Worm (Caenorhabditis elegans) whole organism, young adult: ENCODE data around the gene ant-1.4.

Source experiments
- B0019.2 ChIP-seq: fragments of 200-800 bp; sonication (Bioruptor generic); conservative IDR thresholded peaks from 2 replicates; pipeline ENCODE4 v1.3.6; 2022; ENCODE audit warnings: missing genetic modification reagents, missing genetic modification characterization, missing compliant biosample characterization
- B0261.1 ChIP-seq: sonication (generic microtip); optimal IDR thresholded peaks from 2 replicates; lab custom pipeline; 2016; ENCODE audit warnings: mild to moderate bottlenecking, missing genetic modification characterization, moderate library complexity, missing compliant biosample characterization
- D2030.7 ChIP-seq: fragments of 200-800 bp; sonication (Bioruptor generic); IDR thresholded peaks from 2 replicates; pipeline ENCODE4 v1.3.6; 2022; ENCODE audit warnings: missing genetic modification reagents, missing genetic modification characterization, missing compliant biosample characterization
- F10E7.11 ChIP-seq: sonication (generic microtip); optimal IDR thresholded peaks from 2 replicates; lab custom pipeline; 2017; ENCODE audit warnings: mild to moderate bottlenecking, missing genetic modification characterization, moderate library complexity, missing compliant biosample characterization
- F39B2.1 ChIP-seq: fragments of 200-800 bp; sonication (Bioruptor generic); IDR thresholded peaks from 2 replicates; pipeline ENCODE4 v1.3.6; 2022; ENCODE audit warnings: missing genetic modification reagents, missing genetic modification characterization, missing compliant biosample characterization
- cebp-2 ChIP-seq: fragments of 200-800 bp; sonication (Bioruptor generic); IDR thresholded peaks from 2 replicates; pipeline ENCODE4 v1.3.6; 2022; ENCODE audit warnings: missing genetic modification characterization, missing compliant biosample characterization
- ceh-40 ChIP-seq: fragments of 200-800 bp; sonication (Bioruptor generic); IDR thresholded peaks from 2 replicates; pipeline ENCODE4 v1.3.6; 2022; ENCODE audit warnings: missing genetic modification characterization, missing compliant biosample characterization
- gei-17 ChIP-seq: fragments of 200-800 bp; sonication (Bioruptor generic); optimal IDR thresholded peaks from 2 replicates; lab custom pipeline; 2018; ENCODE audit warnings: mild to moderate bottlenecking, missing genetic modification characterization, missing compliant biosample characterization
- hmg-1.2 ChIP-seq: fragments of 200-800 bp; sonication (Bioruptor generic); IDR thresholded peaks from 2 replicates; pipeline ENCODE4 v1.3.6; 2022; ENCODE audit warnings: missing genetic modification reagents, missing genetic modification characterization, missing compliant biosample characterization
- hsf-1 ChIP-seq: fragments of 200-800 bp; sonication (Bioruptor generic); IDR thresholded peaks from 2 replicates; pipeline ENCODE4 v1.3.6; 2022; ENCODE audit warnings: missing genetic modification reagents, missing genetic modification characterization, missing compliant biosample characterization
- lin-26 ChIP-seq: fragments of 200-800 bp; sonication (Bioruptor generic); IDR thresholded peaks from 2 replicates; pipeline ENCODE4 v1.3.6; 2022; ENCODE audit warnings: missing genetic modification reagents, missing genetic modification characterization, missing compliant biosample characterization
- lsy-27 ChIP-seq: sonication (generic microtip); optimal IDR thresholded peaks from 2 replicates; lab custom pipeline; 2017; ENCODE audit warnings: missing genetic modification characterization, mild to moderate bottlenecking, missing compliant biosample characterization, antibody characterized with exemption, missing genotype, borderline replicate concordance; ENCODE audit not compliant: insufficient read depth
- madf-3 ChIP-seq: fragments of 200-800 bp; sonication (Bioruptor generic); IDR thresholded peaks from 2 replicates; pipeline ENCODE4 v1.3.6; 2022; ENCODE audit warnings: missing genetic modification reagents, missing genetic modification characterization, missing compliant biosample characterization
- madf-6 ChIP-seq: fragments of 200-800 bp; sonication (Bioruptor generic); IDR thresholded peaks from 2 replicates; pipeline ENCODE4 v1.3.6; 2022; ENCODE audit warnings: missing genetic modification reagents, missing genetic modification characterization, missing compliant biosample characterization
- mel-28 ChIP-seq: sonication (generic microtip); optimal IDR thresholded peaks from 2 replicates; lab custom pipeline; 2016; ENCODE audit warnings: borderline replicate concordance, mild to moderate bottlenecking, missing genetic modification characterization, missing compliant biosample characterization
- pbrm-1 ChIP-seq: fragments of 200-800 bp; sonication (Bioruptor generic); IDR thresholded peaks from 2 replicates; pipeline ENCODE4 v1.3.6; 2022; ENCODE audit warnings: missing genetic modification reagents, missing genetic modification characterization, missing compliant biosample characterization
- rpc-1 ChIP-seq, 2 experiments: fragments of 150-350 bp in 1 of 2; sonication (generic microtip) in 1 of 2; optimal IDR thresholded peaks; 2 replicates each; lab custom pipeline; 2014 to 2018; ENCODE audit warnings: missing biosample characterization in 1 of 2, missing genetic modification characterization in 1 of 2, missing genetic modification reagents in 1 of 2, missing genotype in 1 of 2
- tbp1 ChIP-seq: fragments of 200-800 bp; sonication (Bioruptor generic); optimal IDR thresholded peaks from 2 replicates; lab custom pipeline; 2018; ENCODE audit warnings: mild to moderate bottlenecking, missing genetic modification characterization, missing compliant biosample characterization
- ztf-25 ChIP-seq: fragments of 200-800 bp; sonication (Bioruptor generic); IDR thresholded peaks from 2 replicates; pipeline ENCODE4 v1.3.6; 2022; ENCODE audit warnings: missing genetic modification reagents, missing genetic modification characterization, missing compliant biosample characterization
- ztf-6 ChIP-seq: fragments of 200-800 bp; sonication (Bioruptor generic); IDR thresholded peaks from 2 replicates; pipeline ENCODE4 v1.3.6; 2022; ENCODE audit warnings: missing genetic modification reagents, missing genetic modification characterization, missing compliant biosample characterization

Gene ant-1.4

ce11 chrIV:8426537-8426936 lies 33.6 kb downstream of the ant-1.4 start, which contains the start of the genes T26A8.3 and tmem-231:
T26A8.3 (minus strand) TSS chrIV:8426637.
tmem-231 (plus strand) TSS chrIV:8426785.
- no peak for TF ChIP-seq F39B2.1 (GFP tag; lab: Robert Waterston, UW)
- TF ChIP-seq, all 124 proteins: peak for 0

DNA sequence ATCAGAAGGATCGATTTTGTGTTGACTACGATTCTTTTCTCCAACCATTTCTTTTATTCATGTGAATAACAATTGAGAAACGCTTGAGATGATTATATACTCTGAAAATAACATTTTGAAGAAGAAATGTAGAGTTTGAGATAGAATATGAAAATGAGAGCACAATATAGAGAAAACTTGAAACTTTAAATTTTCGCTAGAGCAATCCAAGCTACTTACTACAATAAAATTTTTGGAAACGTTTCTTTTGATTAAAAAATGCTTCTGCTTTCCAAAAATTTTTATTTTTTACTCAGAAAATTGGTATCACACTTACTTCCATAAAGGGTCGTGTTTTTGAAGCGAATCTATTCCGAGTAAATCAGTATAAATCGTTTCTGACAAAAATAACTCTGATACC lies 39.1 kb downstream of the ant-1.4 start, which contains the start of gene M116.5:
Gene M116.5, minus strand, starts transcription at position 101 of the 400 bp plus-strand sequence.
- TF ChIP-seq lsy-27 (tag; lab: Kevin White, UChicago): no peak
- no peak for TF ChIP-seq F10E7.11 (tag; lab: Kevin White, UChicago)
- no peak for TF ChIP-seq mel-28 (tag; lab: Kevin White, UChicago)
- TF ChIP-seq gei-17 (GFP tag; lab: Kevin White, UChicago): no peak
- no peak for TF ChIP-seq ztf-6

DNA sequence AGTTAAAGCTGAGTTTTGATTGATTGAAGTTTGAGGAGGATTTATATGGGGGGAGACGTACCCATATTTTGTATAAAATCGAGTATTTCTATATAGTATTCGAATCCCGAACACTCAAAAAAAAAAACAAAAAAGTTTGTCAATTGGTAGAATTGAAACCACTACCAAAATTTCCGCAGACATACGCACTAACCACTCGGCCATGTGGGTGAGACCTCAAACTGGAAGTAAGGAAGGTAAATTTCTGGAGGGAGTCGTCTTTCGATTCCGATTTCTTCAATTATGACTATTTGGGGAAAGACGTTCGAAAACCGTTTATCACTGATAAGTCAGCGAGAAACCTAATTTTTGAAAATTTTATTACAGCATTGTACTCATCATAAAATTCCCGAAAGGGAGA lies 47.6 kb downstream of the ant-1.4 start:
- TF ChIP-seq rpc-1 (optimal IDR thresholded peaks at IDR 0.05; lab: Kevin White, UChicago) (peak; percentile 49), rpc-1 (tag; optimal IDR thresholded peaks at IDR 0.05; lab: Kevin White, UChicago) (peak; percentile 68), madf-6 (GFP tag; lab: Robert Waterston, UW) (peak; percentile 38; the same call in 1 of the 2 replicates), cebp-2 (GFP tag; lab: Robert Waterston, UW) (0 out of 2 replicates have a peak, but pooled peaks have one; percentile 76), B0019.2 (GFP tag; lab: Robert Waterston, UW) (0 out of 2 replicates have a peak, but pooled peaks have one; percentile 15), hmg-1.2 (GFP tag; lab: Robert Waterston, UW) (peak; percentile 70), ztf-25 (GFP tag; lab: Robert Waterston, UW) (peak; percentile 82; the same call in 1 of the 2 replicates), tbp1 (GFP tag; lab: Kevin White, UChicago) (peak; percentile 86), ceh-40 (GFP tag; lab: Robert Waterston, UW) (0 out of 2 replicates have a peak, but pooled peaks have one; percentile 38), B0261.1 (peak; percentile 59), madf-3 (peak; percentile 61; the same call in 1 of the 2 replicates), D2030.7 (peak; percentile 41; the same call in 1 of the 2 replicates), hsf-1 (GFP tag; lab: Robert Waterston, UW) (peak; percentile 68; the same call in 1 of the 2 replicates), lin-26 (GFP tag; lab: Robert Waterston, UW) (peak; percentile 88), pbrm-1 (peak; percentile 25; the same call in 1 of the 2 replicates)
- TF ChIP-seq, all 124 proteins: peak for 14; not testable (repeated sequence) for 110
